Worm (Caenorhabditis elegans) whole organism, early embryonic: ENCODE data around the gene D2045.5.

Source experiments
- B0310.2 ChIP-seq: sonication (generic microtip); optimal IDR thresholded peaks from 2 replicates; lab custom pipeline; 2016; ENCODE audit warnings: mild to moderate bottlenecking, missing genetic modification characterization, missing compliant biosample characterization
- ama-1 ChIP-seq: fragments of 150-350 bp; optimal IDR thresholded peaks from 2 replicates; lab custom pipeline; 2014
- ceh-13 ChIP-seq: fragments of 200-800 bp; sonication (Bioruptor generic); optimal IDR thresholded peaks from 2 replicates; lab custom pipeline; 2018; ENCODE audit warnings: mild to moderate bottlenecking, missing genetic modification characterization, missing compliant biosample characterization
- sea-1 ChIP-seq: fragments of 200-800 bp; sonication (Bioruptor generic); conservative IDR thresholded peaks from 2 replicates; pipeline ENCODE4 v1.3.6; 2022; ENCODE audit warnings: missing genetic modification characterization, missing compliant biosample characterization
- tbx-11 ChIP-seq: fragments of 200-800 bp; sonication (Bioruptor generic); IDR thresholded peaks from 2 replicates; pipeline ENCODE4 v1.3.6; 2022; ENCODE audit warnings: missing genetic modification characterization, missing compliant biosample characterization

ce11 chrIII:10503753-10504152, 34.3 kb upstream of the D2045.5 start, which contains the start of gene rab-33:
- TF ChIP-seq ceh-13 (GFP tag; lab: Kevin White, UChicago) (no peak), B0310.2 (tag; lab: Kevin White, UChicago) (no peak), tbx-11 (GFP tag; lab: Robert Waterston, UW) (no peak), ama-1 (lab: Kevin White, UChicago) (no peak), sea-1 (no peak)
